Worm (Caenorhabditis elegans) whole organism, L4/young adult: ENCODE results near the gene C28A5.2.
A peak's percentile ranks its signal among the peaks of the same experiment; 100 is the strongest.

Experiments used
- W03F9.2 ChIP-seq: fragments of 150-350 bp; optimal IDR thresholded peaks from 2 replicates; lab custom pipeline; 2014; ENCODE audit warnings: missing biosample characterization, missing genetic modification characterization
- him-1 ChIP-seq: sonication (generic microtip); optimal IDR thresholded peaks from 2 replicates; lab custom pipeline; 2016; ENCODE audit warnings: missing genotype, missing genetic modification reagents, missing genetic modification characterization, missing compliant biosample characterization

- TF ChIP-seq him-1 (tag; lab: Kevin White, UChicago) (no peak), W03F9.2 (tag; lab: Kevin White, UChicago) (peak; percentile 30)
These were observed 49.6 kb upstream of the C28A5.2 start, which contains the start of gene cpg-1 for ce11 chrIII:4488892-4489409.
